Worm (Caenorhabditis elegans): ENCODE results near the gene eif-3.K.

ce11 chrV:12968555-12968954, 14.8 kb downstream of the eif-3.K start, which contains the start of gene lin-46:
- TF ChIP-seq npax-4 (tag; optimal IDR thresholded peaks at IDR 0.05) (no peak), pha-4 (tag; optimal IDR thresholded peaks at IDR 0.05) (no peak), fkh-10 (GFP tag; optimal IDR thresholded peaks at IDR 0.05) (no peak), lin-11 (tag; optimal IDR thresholded peaks at IDR 0.05) (no peak), T23F11.4 (GFP tag; optimal IDR thresholded peaks at IDR 0.05) (no peak), ceh-22 (tag; optimal IDR thresholded peaks at IDR 0.05) (no peak), ceh-34 (tag; optimal IDR thresholded peaks at IDR 0.05) (no peak), pqm-1 (tag; optimal IDR thresholded peaks at IDR 0.05) (no peak), hlh-6 (tag; optimal IDR thresholded peaks at IDR 0.05) (no peak), dmd-4 (tag; optimal IDR thresholded peaks at IDR 0.05; ENCODE audit: borderline replicate concordance) (no peak), F13H6.1 (tag; optimal IDR thresholded peaks at IDR 0.05) (no peak), sox-4 (tag; optimal IDR thresholded peaks at IDR 0.05) (no peak)
